Worm (Caenorhabditis elegans) whole organism, L1 larva: ENCODE data around the gene T08G5.3.

Experiments used
- C04F5.9 ChIP-seq: sonication (generic microtip); optimal IDR thresholded peaks from 2 replicates; lab custom pipeline; 2016; ENCODE audit warnings: missing genetic modification characterization, missing compliant biosample characterization
- alr-1 ChIP-seq: fragments of 200-800 bp; sonication (Bioruptor generic); optimal IDR thresholded peaks from 2 replicates; lab custom pipeline; 2018; ENCODE audit warnings: borderline replicate concordance, mild to moderate bottlenecking, missing genetic modification characterization, missing compliant biosample characterization
- dsc-1 ChIP-seq: sonication (generic microtip); optimal IDR thresholded peaks from 2 replicates; lab custom pipeline; 2016; ENCODE audit warnings: mild to moderate bottlenecking, missing genetic modification characterization, missing compliant biosample characterization
- elt-3 ChIP-seq, 6 experiments: fragments of 150-350 bp in 1 of 6; sonication (generic microtip); optimal IDR thresholded peaks; 2 replicates each; lab custom pipeline; 2017 to 2018; ENCODE audit warnings: missing biosample characterization in 6 of 6, missing genetic modification characterization in 6 of 6, inconsistent platforms in 1 of 6
- fos-1 ChIP-seq: fragments of 150-350 bp; optimal IDR thresholded peaks from 2 replicates; lab custom pipeline; 2014; ENCODE audit warnings: missing biosample characterization, missing genetic modification characterization
- snpc-4 ChIP-seq: fragments of 150-350 bp; optimal IDR thresholded peaks from 2 replicates; lab custom pipeline; 2014; ENCODE audit warnings: missing biosample characterization, missing genetic modification characterization
- unc-62 ChIP-seq: fragments of 150-350 bp; optimal IDR thresholded peaks from 2 replicates; lab custom pipeline; 2014; ENCODE audit warnings: missing biosample characterization, missing genetic modification reagents, missing genetic modification characterization

ce11 chrV:13986823-13987222, 40.5 kb downstream of the T08G5.3 start:
- TF ChIP-seq snpc-4 (tag; lab: Kevin White, UChicago) (no peak), fos-1 (no peak), C04F5.9 (no peak), unc-62 (GFP tag; lab: Kevin White, UChicago) (no peak), dsc-1 (tag; lab: Kevin White, UChicago) (no peak), elt-3 (tag; optimal IDR thresholded peaks at IDR 0.05; lab: Kevin White, UChicago) (no peak), alr-1 (no peak)
